Worm (Caenorhabditis elegans) whole organism, L1 larva: ENCODE measurements around the gene nep-13.

Source experiments
- C04F5.9 ChIP-seq: sonication (generic microtip); optimal IDR thresholded peaks from 2 replicates; lab custom pipeline; 2016; ENCODE audit warnings: missing genetic modification characterization, missing compliant biosample characterization
- C34B4.2 ChIP-seq: sonication (generic microtip); optimal IDR thresholded peaks from 2 replicates; lab custom pipeline; 2017; ENCODE audit warnings: mild to moderate bottlenecking, missing genetic modification characterization, missing compliant biosample characterization
- ama-1 ChIP-seq: fragments of 150-350 bp; optimal IDR thresholded peaks from 2 replicates; lab custom pipeline; 2014
- blmp-1 ChIP-seq: fragments of 150-350 bp; optimal IDR thresholded peaks from 2 replicates; lab custom pipeline; 2014; ENCODE audit warnings: missing biosample characterization, missing genetic modification characterization
- ceh-63 ChIP-seq: fragments of 200-800 bp; sonication (Bioruptor generic); optimal IDR thresholded peaks from 2 replicates; lab custom pipeline; 2018; ENCODE audit warnings: mild to moderate bottlenecking, missing genetic modification characterization, missing compliant biosample characterization
- ceh-8 ChIP-seq: fragments of 200-800 bp; sonication (Bioruptor generic); optimal IDR thresholded peaks from 2 replicates; lab custom pipeline; 2018; ENCODE audit warnings: mild to moderate bottlenecking, missing genetic modification characterization, moderate library complexity, missing compliant biosample characterization
- ceh-82 ChIP-seq, 3 experiments: fragments of 150-350 bp in 1 of 3; sonication (generic microtip) in 2 of 3; optimal IDR thresholded peaks; 2 replicates each; lab custom pipeline; 2014 to 2017; ENCODE audit warnings: missing biosample characterization in 3 of 3, missing genetic modification characterization in 3 of 3
- ceh-90 ChIP-seq: sonication (generic microtip); optimal IDR thresholded peaks from 2 replicates; lab custom pipeline; 2016; ENCODE audit warnings: missing genetic modification characterization, missing compliant biosample characterization
- ces-1 ChIP-seq: fragments of 150-350 bp; optimal IDR thresholded peaks from 2 replicates; lab custom pipeline; 2014; ENCODE audit warnings: missing biosample characterization, missing genetic modification reagents, missing genetic modification characterization
- dpl-1 ChIP-seq, 3 experiments: fragments of 150-350 bp in 2 of 3; sonication (generic microtip) in 1 of 3; optimal IDR thresholded peaks; 2 replicates each; lab custom pipeline; 2014 to 2017; ENCODE audit warnings: missing biosample characterization in 3 of 3, missing genetic modification characterization in 3 of 3, missing genetic modification reagents in 3 of 3
- dsc-1 ChIP-seq: sonication (generic microtip); optimal IDR thresholded peaks from 2 replicates; lab custom pipeline; 2016; ENCODE audit warnings: mild to moderate bottlenecking, missing genetic modification characterization, missing compliant biosample characterization
- efl-3 ChIP-seq: fragments of 200-800 bp; sonication (Bioruptor generic); optimal IDR thresholded peaks from 2 replicates; lab custom pipeline; 2018; ENCODE audit warnings: mild to moderate bottlenecking, missing genetic modification characterization, missing compliant biosample characterization
- egl-13 ChIP-seq: sonication (generic microtip); optimal IDR thresholded peaks from 2 replicates; lab custom pipeline; 2016; ENCODE audit warnings: missing genotype, missing genetic modification reagents, missing genetic modification characterization, missing compliant biosample characterization
- egl-27 ChIP-seq, 2 experiments: fragments of 150-350 bp in 1 of 2; sonication (generic microtip); optimal IDR thresholded peaks; 3 replicates each; lab custom pipeline; 2017 to 2018; ENCODE audit warnings: missing biosample characterization in 2 of 2, missing genetic modification characterization in 2 of 2, missing genetic modification reagents in 2 of 2
- elt-2 ChIP-seq: sonication (generic microtip); optimal IDR thresholded peaks from 2 replicates; lab custom pipeline; 2016; ENCODE audit warnings: missing genetic modification characterization, mild to moderate bottlenecking, inconsistent platforms, missing compliant biosample characterization, missing genetic modification reagents
- elt-3 ChIP-seq, 6 experiments: fragments of 150-350 bp in 1 of 6; sonication (generic microtip); optimal IDR thresholded peaks; 2 replicates each; lab custom pipeline; 2017 to 2018; ENCODE audit warnings: missing biosample characterization in 6 of 6, missing genetic modification characterization in 6 of 6, inconsistent platforms in 1 of 6
- ets-5 ChIP-seq: fragments of 200-800 bp; sonication (Bioruptor generic); IDR thresholded peaks from 2 replicates; pipeline ENCODE4 v1.3.6; 2022; ENCODE audit warnings: missing genetic modification characterization, missing compliant biosample characterization
- fkh-10 ChIP-seq: sonication (generic microtip); optimal IDR thresholded peaks from 2 replicates; lab custom pipeline; 2017; ENCODE audit warnings: missing biosample characterization, missing genetic modification reagents, missing genetic modification characterization
- grh-1 ChIP-seq: fragments of 200-800 bp; sonication (Bioruptor generic); IDR thresholded peaks from 2 replicates; pipeline ENCODE4 v1.3.6; 2022; ENCODE audit warnings: missing genetic modification reagents, missing genetic modification characterization, missing compliant biosample characterization
- hlh-17 ChIP-seq: fragments of 200-800 bp; sonication (Bioruptor generic); optimal IDR thresholded peaks from 2 replicates; lab custom pipeline; 2018; ENCODE audit warnings: missing genetic modification characterization, mild to moderate bottlenecking, missing compliant biosample characterization, moderate library complexity, borderline replicate concordance
- jun-1 ChIP-seq: fragments of 150-350 bp; optimal IDR thresholded peaks from 2 replicates; lab custom pipeline; 2014; ENCODE audit warnings: missing biosample characterization, missing genetic modification reagents, missing genetic modification characterization
- lin-35 ChIP-seq, 2 experiments: fragments of 150-350 bp; optimal IDR thresholded peaks; 2 replicates each; lab custom pipeline; 2014; ENCODE audit warnings: missing biosample characterization in 2 of 2, missing genetic modification characterization in 2 of 2, missing genetic modification reagents in 2 of 2
- lsy-2 ChIP-seq, 2 experiments: fragments of 150-350 bp; optimal IDR thresholded peaks; 2 replicates each; lab custom pipeline; 2014; ENCODE audit warnings: missing biosample characterization in 2 of 2, missing genetic modification characterization in 2 of 2
- mdl-1 ChIP-seq, 2 experiments: fragments of 150-350 bp; optimal IDR thresholded peaks; 2 replicates each; lab custom pipeline; 2014 to 2017; ENCODE audit warnings: missing biosample characterization in 2 of 2, missing genetic modification characterization in 2 of 2, inconsistent platforms in 1 of 2
- mep-1 ChIP-seq: fragments of 150-350 bp; optimal IDR thresholded peaks from 2 replicates; lab custom pipeline; 2014; ENCODE audit warnings: missing biosample characterization, missing genetic modification characterization
- nhr-11 ChIP-seq: fragments of 150-350 bp; optimal IDR thresholded peaks from 2 replicates; lab custom pipeline; 2014; ENCODE audit warnings: missing biosample characterization, missing genetic modification characterization
- nhr-12 ChIP-seq: sonication (generic microtip); optimal IDR thresholded peaks from 2 replicates; lab custom pipeline; 2017; ENCODE audit warnings: missing biosample characterization, missing genetic modification characterization
- nhr-19 ChIP-seq: fragments of 200-800 bp; sonication (Bioruptor generic); conservative IDR thresholded peaks from 2 replicates; pipeline ENCODE4 v1.3.6; 2022; ENCODE audit warnings: missing genetic modification characterization, missing compliant biosample characterization
- nhr-237 ChIP-seq: fragments of 150-350 bp; optimal IDR thresholded peaks from 2 replicates; lab custom pipeline; 2014; ENCODE audit warnings: missing biosample characterization, missing genetic modification characterization
- nhr-90 ChIP-seq: sonication (generic microtip); optimal IDR thresholded peaks from 2 replicates; lab custom pipeline; 2016; ENCODE audit warnings: mild to moderate bottlenecking, missing genetic modification characterization, missing compliant biosample characterization; ENCODE audit not compliant: poor library complexity
- pqm-1 ChIP-seq: sonication (generic microtip); optimal IDR thresholded peaks from 3 replicates; lab custom pipeline; 2017; ENCODE audit warnings: missing biosample characterization, missing genetic modification characterization
- snpc-4 ChIP-seq: fragments of 150-350 bp; optimal IDR thresholded peaks from 2 replicates; lab custom pipeline; 2014; ENCODE audit warnings: missing biosample characterization, missing genetic modification characterization
- tbx-2 ChIP-seq: sonication (generic microtip); optimal IDR thresholded peaks from 2 replicates; lab custom pipeline; 2016; ENCODE audit warnings: missing genetic modification characterization, missing compliant biosample characterization
- tlp-1 ChIP-seq: fragments of 150-350 bp; optimal IDR thresholded peaks from 2 replicates; lab custom pipeline; 2014; ENCODE audit warnings: missing biosample characterization, missing genetic modification characterization
- unc-130 ChIP-seq: fragments of 150-350 bp; optimal IDR thresholded peaks from 2 replicates; lab custom pipeline; 2017; ENCODE audit warnings: missing biosample characterization, missing genetic modification characterization, inconsistent platforms
- vab-15 ChIP-seq: sonication (generic microtip); optimal IDR thresholded peaks from 2 replicates; lab custom pipeline; 2017; ENCODE audit warnings: missing genotype, mild to moderate bottlenecking, missing genetic modification characterization, missing compliant biosample characterization
- zip-4 ChIP-seq: fragments of 200-800 bp; sonication (Bioruptor generic); optimal IDR thresholded peaks from 2 replicates; lab custom pipeline; 2018; ENCODE audit warnings: mild to moderate bottlenecking, missing genetic modification characterization, moderate library complexity, missing compliant biosample characterization
- ztf-4 ChIP-seq: fragments of 150-350 bp; optimal IDR thresholded peaks from 2 replicates; lab custom pipeline; 2014; ENCODE audit warnings: missing biosample characterization, missing genetic modification characterization

The nep-13 gene

ce11 chrII:3244070-3244469 is 38.4 kb upstream of the nep-13 start, which contains the start of gene C17F4.12:
Gene C17F4.12 (minus strand): TSS chrII:3244170.
- TF ChIP-seq tbx-2 (tag; lab: Kevin White, UChicago) = no peak
- no peak for TF ChIP-seq ama-1 (lab: Kevin White, UChicago)
- TF ChIP-seq elt-2 = no peak
- TF ChIP-seq nhr-11 (tag; lab: Kevin White, UChicago) = no peak
- TF ChIP-seq elt-3 (tag; optimal IDR thresholded peaks at IDR 0.05; lab: Kevin White, UChicago) = peak in 1 of 6 experiments; percentile 9
- TF ChIP-seq efl-3 (GFP tag; lab: Kevin White, UChicago) = no peak
- no peak for TF ChIP-seq snpc-4 (tag; lab: Kevin White, UChicago)
- peak; percentile 85 for TF ChIP-seq blmp-1 (tag; lab: Kevin White, UChicago)
- no peak for TF ChIP-seq nhr-90
- TF ChIP-seq, all 84 proteins: peak for 2

ce11 chrII:3244758-3245157 is 37.7 kb upstream of the nep-13 start:
- TF ChIP-seq egl-27 (tag; optimal IDR thresholded peaks at IDR 0.05; lab: Kevin White, UChicago) (no peak), nhr-11 (tag; lab: Kevin White, UChicago) (no peak), dsc-1 (no peak), vab-15 (no peak), elt-3 (tag; optimal IDR thresholded peaks at IDR 0.05; lab: Kevin White, UChicago) (no peak), snpc-4 (tag; lab: Kevin White, UChicago) (no peak), egl-13 (tag; lab: Kevin White, UChicago) (no peak), efl-3 (GFP tag; lab: Kevin White, UChicago) (no peak), mdl-1 (tag; optimal IDR thresholded peaks at IDR 0.05; lab: Kevin White, UChicago) (no peak), ceh-90 (tag; lab: Kevin White, UChicago) (no peak), ceh-63 (GFP tag; lab: Kevin White, UChicago) (no peak), elt-2 (no peak), ces-1 (GFP tag; lab: Kevin White, UChicago) (no peak)

- TF ChIP-seq nhr-12 (tag; lab: Kevin White, UChicago) = no peak
- no peak for TF ChIP-seq fkh-10 (GFP tag; lab: Kevin White, UChicago)
- TF ChIP-seq unc-130 = no peak
- TF ChIP-seq grh-1 = no peak
- peak; percentile 62 for TF ChIP-seq pqm-1 (tag; lab: Kevin White, UChicago)
- no peak for TF ChIP-seq zip-4 (GFP tag; lab: Kevin White, UChicago)
- no peak for TF ChIP-seq hlh-17
- TF ChIP-seq C34B4.2 (tag; lab: Kevin White, UChicago) = no peak
- TF ChIP-seq ets-5 (GFP tag; lab: Robert Waterston, UW) = no peak
- no peak for TF ChIP-seq nhr-237 (tag; lab: Kevin White, UChicago)
- no peak for TF ChIP-seq ceh-8 (GFP tag; lab: Kevin White, UChicago)
- peak; percentile 37 for TF ChIP-seq nhr-90
- no peak for TF ChIP-seq ceh-82 (tag; optimal IDR thresholded peaks at IDR 0.05; lab: Kevin White, UChicago)
- TF ChIP-seq C04F5.9 (tag; lab: Kevin White, UChicago) = no peak
- peak; percentile 69 for TF ChIP-seq tlp-1 (tag; lab: Kevin White, UChicago)
- no peak for TF ChIP-seq dsc-1
- TF ChIP-seq tbx-2 (tag; lab: Kevin White, UChicago) = no peak
- no peak for TF ChIP-seq mep-1 (tag; lab: Kevin White, UChicago)
- TF ChIP-seq nhr-19 (GFP tag; lab: Robert Waterston, UW) = no peak
- TF ChIP-seq vab-15 = no peak
- TF ChIP-seq efl-3 (GFP tag; lab: Kevin White, UChicago) = no peak
- peak in 1 of 2 experiments; percentile 34 for TF ChIP-seq lin-35 (GFP tag; optimal IDR thresholded peaks at IDR 0.05; lab: Kevin White, UChicago)
- no peak for TF ChIP-seq ztf-4 (tag; lab: Kevin White, UChicago)
- no peak for TF ChIP-seq lsy-2 (tag; optimal IDR thresholded peaks at IDR 0.05; lab: Kevin White, UChicago)
- TF ChIP-seq elt-2 = peak; percentile 98
- peak; percentile 38 for TF ChIP-seq jun-1 (tag; lab: Kevin White, UChicago)
- TF ChIP-seq dpl-1 (GFP tag; optimal IDR thresholded peaks at IDR 0.05; lab: Kevin White, UChicago) = no peak
Observed at ce11 chrII:3245836-3246235, 36.6 kb upstream of the nep-13 start, which contains the start of gene C17F4.7. Gene C17F4.7 (minus strand): TSS chrII:3246015.
